Fruit fly (Drosophila melanogaster): Measurements from ENCODE around the gene ND-ACP.
A peak's percentile ranks its signal among the peaks of the same experiment; 100 is the strongest.

The ND-ACP gene

DNA sequence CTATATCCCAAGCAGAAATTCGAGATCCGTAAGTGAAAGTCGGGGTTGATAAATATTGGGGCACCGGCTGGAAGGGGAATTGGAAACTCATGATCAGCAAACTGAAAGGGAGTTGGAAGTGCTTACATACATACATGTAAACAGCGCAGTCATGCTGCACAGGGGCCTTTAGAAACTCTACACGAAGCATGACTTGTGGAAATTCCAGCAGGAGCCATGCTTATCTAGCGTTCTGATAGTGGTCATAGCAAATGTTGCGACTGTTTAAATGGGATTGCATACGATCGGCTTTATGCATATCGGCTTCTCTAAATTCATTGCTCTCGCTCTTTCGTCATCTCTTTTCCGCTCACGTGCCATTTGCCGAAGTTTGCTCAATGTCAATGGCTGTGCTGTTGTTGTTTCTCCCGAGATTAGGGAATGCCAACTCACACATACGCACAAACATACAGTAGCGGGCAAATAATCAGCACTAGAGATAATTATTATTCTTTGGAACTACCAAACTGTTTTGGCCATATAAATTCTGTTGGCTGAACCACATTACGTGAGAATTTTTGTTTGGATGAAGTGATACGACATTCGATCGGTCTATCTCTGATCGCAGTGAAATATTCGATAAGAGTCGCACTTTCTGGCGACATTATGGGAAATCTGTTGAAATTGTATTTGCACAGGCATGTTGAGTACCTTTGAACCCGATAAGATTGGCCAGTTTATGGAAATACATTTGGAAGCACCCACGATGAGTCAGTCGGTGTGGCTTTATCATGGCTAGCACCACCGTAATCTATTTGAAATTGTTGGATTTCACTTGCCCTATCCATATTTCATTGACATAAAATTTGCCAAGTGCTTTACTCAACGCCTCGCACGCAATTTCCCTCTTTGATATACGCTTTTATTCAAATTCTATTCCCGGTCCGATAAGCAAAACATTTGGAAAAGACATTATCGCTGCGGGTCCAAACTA is 6.5 kb downstream of the ND-ACP start (continued):
- peak; percentile 52 for TF ChIP-seq CG12769 (tag; optimal IDR thresholded peaks at IDR 0.05)
- no peak for TF ChIP-seq Bdp1 (GFP tag; optimal IDR thresholded peaks at IDR 0.05)
- TF ChIP-seq CG9727 (GFP tag; optimal IDR thresholded peaks at IDR 0.05) = peak; percentile 7
- no peak for TF ChIP-seq fu2 (GFP tag; optimal IDR thresholded peaks at IDR 0.05)
- TF ChIP-seq exex (tag; optimal IDR thresholded peaks at IDR 0.05) = peak; percentile 96
- no peak for TF ChIP-seq CG4617 (GFP tag; optimal IDR thresholded peaks at IDR 0.05; ENCODE audit: borderline replicate concordance)
- peak; percentile 32 for TF ChIP-seq corto (GFP tag; optimal IDR thresholded peaks at IDR 0.05)
- TF ChIP-seq Jarid2 (GFP tag; optimal IDR thresholded peaks at IDR 0.05) = no peak
- no peak for TF ChIP-seq al (GFP tag; IDR thresholded peaks at IDR 0.05)
- no peak for TF ChIP-seq danr (GFP tag; IDR thresholded peaks at IDR 0.05)
- TF ChIP-seq lbe (GFP tag; optimal IDR thresholded peaks at IDR 0.05) = peak; percentile 48
- no peak for TF ChIP-seq jumu (GFP tag; optimal IDR thresholded peaks at IDR 0.05)
- TF ChIP-seq CG6813 (GFP tag; optimal IDR thresholded peaks at IDR 0.05) = no peak
- TF ChIP-seq CG11695 (GFP tag; IDR thresholded peaks at IDR 0.05) = peak; percentile 47; the same call in 1 of the 3 replicates
- no peak for TF ChIP-seq CG6654 (GFP tag; optimal IDR thresholded peaks at IDR 0.05)
- no peak for TF ChIP-seq bigmax (GFP tag; optimal IDR thresholded peaks at IDR 0.05)
- no peak for TF ChIP-seq fru (optimal IDR thresholded peaks at IDR 0.05)
- TF ChIP-seq Fer1 (GFP tag; optimal IDR thresholded peaks at IDR 0.05) = peak; percentile 22
- no peak for TF ChIP-seq Atf3 (GFP tag; optimal IDR thresholded peaks at IDR 0.05)
- TF ChIP-seq Trl (optimal IDR thresholded peaks at IDR 0.05) = peak in 1 of 2 experiments; percentile 3
- TF ChIP-seq Trl (GFP tag; optimal IDR thresholded peaks at IDR 0.05) = no peak
- TF ChIP-seq CG13624 (GFP tag; optimal IDR thresholded peaks at IDR 0.05) = peak; percentile 15
- TF ChIP-seq CG1602 (GFP tag; optimal IDR thresholded peaks at IDR 0.05) = no peak
- TF ChIP-seq chinmo (GFP tag; IDR thresholded peaks at IDR 0.05; ENCODE audit: partially characterized antibody) = 0 out of 4 replicates have a peak, but pooled peaks have one; percentile 29
- TF ChIP-seq pnt (GFP tag; optimal IDR thresholded peaks at IDR 0.05) = no peak
- no peak for TF ChIP-seq ara (GFP tag; IDR thresholded peaks at IDR 0.05)
- TF ChIP-seq Pdp1 (GFP tag; optimal IDR thresholded peaks at IDR 0.05) = peak in 1 of 2 experiments; percentile 62

DNA sequence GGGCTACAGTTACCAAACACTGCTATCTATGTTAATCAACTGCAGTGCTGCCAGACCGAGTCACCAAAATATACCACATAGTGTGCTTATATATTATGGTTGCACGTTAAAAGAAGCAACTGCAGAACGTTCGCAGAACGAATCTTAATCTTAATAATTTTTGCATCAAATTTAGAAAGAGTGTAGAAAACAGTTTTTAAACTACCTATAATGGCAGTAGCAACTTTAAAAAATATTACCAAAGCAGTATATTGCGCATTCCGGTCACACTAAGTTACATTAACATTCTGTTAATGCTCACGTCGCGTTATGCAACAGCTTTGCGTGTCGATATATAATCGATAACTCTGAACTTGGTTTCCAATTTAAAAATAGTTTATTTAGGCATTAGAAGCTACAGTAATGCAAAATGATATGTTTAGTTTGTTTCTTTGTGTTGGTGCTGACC is 12.4 kb downstream of the ND-ACP start, which contains the start of gene indra:
Gene indra, minus strand, starts transcription at position 271 of the 448 bp plus-strand sequence.
- TF ChIP-seq Vsx1 (GFP tag; optimal IDR thresholded peaks at IDR 0.05) (no peak), row (GFP tag; IDR thresholded peaks at IDR 0.05) (peak; percentile 81), Dip3 (GFP tag; optimal IDR thresholded peaks at IDR 0.05) (peak; percentile 59), CG2199 (GFP tag; IDR thresholded peaks at IDR 0.05) (no peak), slp2 (GFP tag; optimal IDR thresholded peaks at IDR 0.05) (peak; percentile 31), H15 (GFP tag; IDR thresholded peaks at IDR 0.05) (no peak), exex (tag; optimal IDR thresholded peaks at IDR 0.05) (no peak), sisA (GFP tag; IDR thresholded peaks at IDR 0.05) (no peak), Atf3 (GFP tag; optimal IDR thresholded peaks at IDR 0.05) (peak; percentile 28), CG18262 (tag; optimal IDR thresholded peaks at IDR 0.05) (peak; percentile 45), CG8281 (tag; optimal IDR thresholded peaks at IDR 0.05) (no peak), Meics (GFP tag; optimal IDR thresholded peaks at IDR 0.05) (no peak), Trl (optimal IDR thresholded peaks at IDR 0.05) (no peak), Trl (GFP tag; optimal IDR thresholded peaks at IDR 0.05) (peak; percentile 27), Ssrp (tag; optimal IDR thresholded peaks at IDR 0.05) (peak; percentile 53), tna (GFP tag; IDR thresholded peaks at IDR 0.05; ENCODE audit: partially characterized antibody) (no peak; the same call in 1 of the 2 replicates), usp (GFP tag; optimal IDR thresholded peaks at IDR 0.05) (no peak), Opbp (GFP tag; IDR thresholded peaks at IDR 0.05; ENCODE audit: partially characterized antibody) (peak; percentile 71; the same call in 2 of the 3 replicates), CG1529 (GFP tag; optimal IDR thresholded peaks at IDR 0.05) (no peak), Neu2 (GFP tag; optimal IDR thresholded peaks at IDR 0.05; ENCODE audit: borderline replicate concordance) (no peak), CG13775 (GFP tag; optimal IDR thresholded peaks at IDR 0.05) (peak; percentile 67), CG6254 (GFP tag; optimal IDR thresholded peaks at IDR 0.05) (no peak), gsb (GFP tag; IDR thresholded peaks at IDR 0.05) (no peak), gce (GFP tag; IDR thresholded peaks at IDR 0.05) (no peak), dmrt11E (tag; optimal IDR thresholded peaks at IDR 0.05) (peak; percentile 38), gcm2 (GFP tag; optimal IDR thresholded peaks at IDR 0.05) (no peak)
